Worm (Caenorhabditis elegans) whole organism, L4 larva: ENCODE measurements around the gene srd-15.
A peak's percentile ranks its signal among the peaks of the same experiment; 100 is the strongest.

Experiments
- F26F4.8 ChIP-seq: fragments of 200-800 bp; sonication (Bioruptor generic); conservative IDR thresholded peaks from 2 replicates; pipeline ENCODE4 v1.3.6; 2022; ENCODE audit warnings: missing genetic modification characterization, missing compliant biosample characterization
- F37D6.2 ChIP-seq: sonication (generic microtip); optimal IDR thresholded peaks from 2 replicates; lab custom pipeline; 2016; ENCODE audit warnings: mild to moderate bottlenecking, missing genetic modification characterization, missing compliant biosample characterization
- R02D3.7 ChIP-seq: fragments of 150-350 bp; sonication (generic microtip); optimal IDR thresholded peaks from 3 replicates; lab custom pipeline; 2014; ENCODE audit warnings: missing biosample characterization, missing genetic modification characterization
- aly-2 ChIP-seq: sonication (generic microtip); optimal IDR thresholded peaks from 2 replicates; lab custom pipeline; 2018; ENCODE audit warnings: missing biosample characterization, missing genetic modification characterization
- ama-1 ChIP-seq: fragments of 150-350 bp; optimal IDR thresholded peaks from 2 replicates; lab custom pipeline; 2014; ENCODE audit warnings: inconsistent platforms, mixed read lengths
- ceh-44 ChIP-seq: fragments of 200-800 bp; sonication (Bioruptor generic); IDR thresholded peaks from 2 replicates; pipeline ENCODE4 v1.3.6; 2022; ENCODE audit warnings: missing genetic modification reagents, missing genetic modification characterization, missing compliant biosample characterization
- mdt-29 ChIP-seq: fragments of 200-800 bp; sonication (Bioruptor generic); IDR thresholded peaks from 2 replicates; pipeline ENCODE4 v1.3.6; 2022; ENCODE audit warnings: missing genetic modification reagents, missing genetic modification characterization, missing compliant biosample characterization
- nhr-41 ChIP-seq: fragments of 200-800 bp; sonication (Bioruptor generic); IDR thresholded peaks from 2 replicates; pipeline ENCODE4 v1.3.6; 2022; ENCODE audit warnings: missing genetic modification reagents, missing genetic modification characterization, missing compliant biosample characterization
- unc-39 ChIP-seq: sonication (generic microtip); optimal IDR thresholded peaks from 2 replicates; lab custom pipeline; 2017; ENCODE audit warnings: missing biosample characterization, missing genetic modification characterization
- unc-62 ChIP-seq, 3 experiments: fragments of 150-350 bp in 1 of 3; sonication (generic microtip); optimal IDR thresholded peaks in 2 of 3; peaks in 1 of 3; 1 replicate in 1 of 3; 2 replicates in 2 of 3; lab custom pipeline; 2014 to 2017; ENCODE audit warnings: missing biosample characterization in 3 of 3, missing genetic modification characterization in 3 of 3, missing genetic modification reagents in 3 of 3, missing genotype in 1 of 3
- zag-1 ChIP-seq: fragments of 150-350 bp; optimal IDR thresholded peaks from 2 replicates; lab custom pipeline; 2014; ENCODE audit warnings: missing biosample characterization, missing genetic modification characterization

- TF ChIP-seq ama-1 (lab: Kevin White, UChicago) (no peak), R02D3.7 (no peak), F37D6.2 (tag; lab: Kevin White, UChicago) (no peak), unc-62 (GFP tag; optimal IDR thresholded peaks at IDR 0.05 in 1 of 2; lab: Kevin White, UChicago) (no peak), unc-62 (tag; optimal IDR thresholded peaks at IDR 0.05; lab: Kevin White, UChicago) (no peak), zag-1 (tag; lab: Kevin White, UChicago) (no peak), mdt-29 (GFP tag; lab: Robert Waterston, UW) (0 out of 2 replicates have a peak, but pooled peaks have one; percentile 23), nhr-41 (GFP tag; lab: Robert Waterston, UW) (no peak), ceh-44 (GFP tag; lab: Robert Waterston, UW) (0 out of 2 replicates have a peak, but pooled peaks have one; percentile 18), unc-39 (tag; lab: Kevin White, UChicago) (no peak), F26F4.8 (GFP tag; lab: Robert Waterston, UW) (no peak), aly-2 (no peak)
Observed at ce11 chrV:5917707-5918106, 11.6 kb upstream of the srd-15 start, which contains the start of gene lrpr-1.
